Worm (Caenorhabditis elegans): ENCODE results near the gene str-115.

The str-115 gene

ce11 chrV:11307781-11308180, 38.9 kb downstream of the str-115 start:
- TF ChIP-seq rnt-1 (tag; optimal IDR thresholded peaks at IDR 0.05) = peak; percentile 69
- TF ChIP-seq snu-23 (GFP tag; optimal IDR thresholded peaks at IDR 0.05) = peak; percentile 16
- TF ChIP-seq sox-4 (tag; optimal IDR thresholded peaks at IDR 0.05) = no peak
- no peak for TF ChIP-seq fkh-8 (tag; optimal IDR thresholded peaks at IDR 0.05)
- TF ChIP-seq nhr-19 (GFP tag; conservative IDR thresholded peaks at IDR 0.05) = peak; percentile 17
- TF ChIP-seq nhr-71 (tag; optimal IDR thresholded peaks at IDR 0.05) = peak; percentile 37
- peak; percentile 70 for TF ChIP-seq lin-14 (GFP tag; optimal IDR thresholded peaks at IDR 0.05)
- TF ChIP-seq dsc-1 (tag; optimal IDR thresholded peaks at IDR 0.05) = peak; percentile 72
- no peak for TF ChIP-seq unc-130 (tag; optimal IDR thresholded peaks at IDR 0.05)

DNA sequence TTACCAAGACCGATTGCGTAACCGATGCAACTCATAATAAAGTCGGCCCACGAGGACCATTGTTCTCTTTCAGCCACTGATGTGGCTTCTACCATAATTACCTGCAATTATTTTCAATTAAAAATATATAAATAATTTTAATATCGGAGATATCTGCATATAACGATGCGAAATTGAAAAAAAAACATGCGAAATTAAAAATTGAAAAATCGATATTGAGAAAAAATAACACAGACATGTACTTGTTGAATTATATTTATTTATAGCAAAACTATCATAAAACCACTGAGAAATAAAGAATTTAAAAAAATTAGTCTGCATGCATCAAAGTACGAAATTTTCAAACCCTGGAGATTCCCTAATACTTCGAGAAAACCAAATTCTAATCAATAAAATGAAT, 39.5 kb downstream of the str-115 start, which contains the start of gene snf-11:
TSS of gene snf-11 (minus strand) at position 101 of the 400 bp plus-strand sequence.
- TF ChIP-seq jun-1 (tag; optimal IDR thresholded peaks at IDR 0.05) = no peak
- TF ChIP-seq xbp-1 (tag; optimal IDR thresholded peaks at IDR 0.05) = no peak
- TF ChIP-seq nhr-237 (tag; optimal IDR thresholded peaks at IDR 0.05) = no peak
- TF ChIP-seq mep-1 (tag; optimal IDR thresholded peaks at IDR 0.05) = no peak
- TF ChIP-seq hlh-4 (tag; optimal IDR thresholded peaks at IDR 0.05) = no peak
- no peak for TF ChIP-seq aha-1 (tag; optimal IDR thresholded peaks at IDR 0.05)
- TF ChIP-seq pqm-1 (tag; optimal IDR thresholded peaks at IDR 0.05) = no peak
- no peak for TF ChIP-seq aly-2 (tag; optimal IDR thresholded peaks at IDR 0.05)
- TF ChIP-seq lin-15B (tag; optimal IDR thresholded peaks at IDR 0.05) = no peak
- TF ChIP-seq nhr-20 (tag; optimal IDR thresholded peaks at IDR 0.05) = no peak

DNA sequence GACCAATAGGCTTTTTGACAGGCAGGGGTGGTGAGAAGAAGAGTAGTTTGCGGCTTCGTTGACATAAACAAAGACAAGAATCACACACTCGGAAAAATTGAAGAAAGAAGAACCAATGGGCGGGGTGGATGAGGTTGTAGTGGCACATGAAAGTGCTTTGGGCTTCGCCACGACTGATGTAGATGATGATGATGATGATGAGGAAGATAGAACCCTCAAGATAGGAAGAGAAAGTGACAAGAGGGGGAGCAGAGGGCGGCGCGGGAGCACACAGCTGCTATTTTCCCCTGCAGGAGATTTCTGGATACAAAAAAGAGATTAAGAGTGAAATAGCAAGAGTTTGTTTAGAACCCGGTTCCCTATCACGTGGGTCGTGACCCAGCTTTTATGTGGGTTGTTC, 40.0 kb downstream of the str-115 start:
- peak; percentile 36 for TF ChIP-seq snu-23 (GFP tag; optimal IDR thresholded peaks at IDR 0.05)
- TF ChIP-seq skn-1 (tag; optimal IDR thresholded peaks at IDR 0.05) = peak; percentile 4
- peak; percentile 80 for TF ChIP-seq nhr-71 (tag; optimal IDR thresholded peaks at IDR 0.05)
- no peak for TF ChIP-seq mep-1 (tag; optimal IDR thresholded peaks at IDR 0.05)
- no peak for TF ChIP-seq ces-1 (GFP tag; optimal IDR thresholded peaks at IDR 0.05)
- peak; percentile 93 for TF ChIP-seq lin-14 (GFP tag; optimal IDR thresholded peaks at IDR 0.05)
- TF ChIP-seq hpl-2 (GFP tag; optimal IDR thresholded peaks at IDR 0.05) = no peak
- TF ChIP-seq hlh-17 (GFP tag; optimal IDR thresholded peaks at IDR 0.05; ENCODE audit: borderline replicate concordance) = no peak
- TF ChIP-seq tbx-2 (tag; optimal IDR thresholded peaks at IDR 0.05) = peak; percentile 33
- TF ChIP-seq nhr-11 (tag; optimal IDR thresholded peaks at IDR 0.05) = no peak
- TF ChIP-seq dsc-1 (tag; optimal IDR thresholded peaks at IDR 0.05) = peak; percentile 23
- TF ChIP-seq nhr-20 (tag; optimal IDR thresholded peaks at IDR 0.05) = peak; percentile 47
- TF ChIP-seq unc-130 (tag; optimal IDR thresholded peaks at IDR 0.05) = peak; percentile 60
- TF ChIP-seq rnt-1 (tag; optimal IDR thresholded peaks at IDR 0.05) = peak; percentile 81
- peak; percentile 17 for TF ChIP-seq swsn-7 (tag; optimal IDR thresholded peaks at IDR 0.05)
- TF ChIP-seq lsy-2 (tag; optimal IDR thresholded peaks at IDR 0.05) = peak in 1 of 2 experiments; percentile 35
- peak; percentile 41 for TF ChIP-seq nhr-19 (GFP tag; conservative IDR thresholded peaks at IDR 0.05)

DNA sequence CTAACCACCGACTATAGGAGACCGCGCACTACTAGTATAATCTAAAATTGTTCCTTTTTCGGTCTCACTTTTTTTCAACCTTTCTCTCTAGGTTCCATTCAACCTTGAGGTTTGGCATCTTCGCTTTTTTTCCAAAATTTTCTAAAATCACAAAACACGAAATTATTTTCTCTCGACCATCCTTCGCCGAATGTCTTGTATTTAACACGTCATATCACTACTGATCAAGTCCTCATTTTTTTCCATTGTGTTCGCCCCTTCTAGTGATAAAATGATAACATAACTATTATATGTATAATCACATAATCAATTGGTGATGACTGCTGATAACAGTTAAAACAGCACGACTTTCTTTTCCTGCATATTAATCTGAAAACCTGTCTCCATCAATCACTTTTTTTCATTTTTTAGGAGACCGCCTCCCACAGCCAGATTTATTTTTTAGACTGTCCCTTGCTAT, 42.2 kb downstream of the str-115 start, which contains the start of gene T03F7.7:
TSS of gene T03F7.7 (plus strand) at position 410 of the 460 bp plus-strand sequence.
- TF ChIP-seq C04F5.9 (tag; optimal IDR thresholded peaks at IDR 0.05) = no peak
- TF ChIP-seq nhr-28 (tag; optimal IDR thresholded peaks at IDR 0.05) = no peak
- no peak for TF ChIP-seq nhr-12 (tag; optimal IDR thresholded peaks at IDR 0.05)
- no peak for TF ChIP-seq irx-1 (tag; optimal IDR thresholded peaks at IDR 0.05)
- no peak for TF ChIP-seq efl-1 (optimal IDR thresholded peaks at IDR 0.05)
- TF ChIP-seq efl-1 (GFP tag; optimal IDR thresholded peaks at IDR 0.05 in 1 of 2) = peak in 1 of 2 experiments; percentile 75
- TF ChIP-seq blmp-1 (tag; optimal IDR thresholded peaks at IDR 0.05) = peak; percentile 44
- TF ChIP-seq zip-4 (GFP tag; optimal IDR thresholded peaks at IDR 0.05) = no peak
- TF ChIP-seq nhr-47 (tag; optimal IDR thresholded peaks at IDR 0.05) = no peak
- no peak for TF ChIP-seq ceh-90 (tag; optimal IDR thresholded peaks at IDR 0.05)
- TF ChIP-seq elt-2 (tag; optimal IDR thresholded peaks at IDR 0.05) = peak; percentile 78
- no peak for TF ChIP-seq snu-23 (GFP tag; optimal IDR thresholded peaks at IDR 0.05)
- peak; percentile 71 for TF ChIP-seq nhr-85 (tag)
- TF ChIP-seq tbx-2 (tag; optimal IDR thresholded peaks at IDR 0.05) = no peak
- no peak for TF ChIP-seq dpl-1 (GFP tag; optimal IDR thresholded peaks at IDR 0.05)
- no peak for TF ChIP-seq mef-2 (tag; optimal IDR thresholded peaks at IDR 0.05)
- TF ChIP-seq ceh-8 (GFP tag; optimal IDR thresholded peaks at IDR 0.05) = no peak
- no peak for TF ChIP-seq lsy-2 (tag; optimal IDR thresholded peaks at IDR 0.05)
- no peak for TF ChIP-seq ceh-88 (GFP tag; IDR thresholded peaks at IDR 0.05)
- peak; percentile 43 for TF ChIP-seq lin-14 (GFP tag; optimal IDR thresholded peaks at IDR 0.05)
- TF ChIP-seq nhr-20 (tag; optimal IDR thresholded peaks at IDR 0.05) = no peak
- TF ChIP-seq jun-1 (tag; optimal IDR thresholded peaks at IDR 0.05) = no peak
- TF ChIP-seq nhr-90 (tag; optimal IDR thresholded peaks at IDR 0.05; ENCODE audit: poor library complexity) = peak; percentile 6
- TF ChIP-seq isw-1 (GFP tag; IDR thresholded peaks at IDR 0.05) = no peak
